Worm (Caenorhabditis elegans): ENCODE data around the gene dhhc-4.

DNA sequence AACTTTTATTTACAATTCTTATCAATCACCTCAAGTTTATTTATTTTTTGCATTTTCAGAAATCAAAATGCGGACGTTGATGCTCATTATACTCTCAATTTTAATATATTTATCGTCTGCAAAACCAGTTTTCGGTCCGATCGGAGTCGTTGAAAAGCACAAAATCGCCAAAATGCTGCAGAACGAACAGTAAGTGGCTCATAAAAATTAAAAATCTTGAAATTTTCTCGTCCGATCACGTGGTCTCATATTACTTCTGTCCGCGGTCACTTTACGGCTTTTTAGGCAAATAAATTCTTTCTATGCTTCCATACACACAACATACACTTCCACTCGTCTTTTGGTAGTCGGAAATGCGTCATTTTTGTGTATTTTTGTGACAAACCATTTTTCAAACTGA is 23.9 kb downstream of the dhhc-4 start, which contains the start of gene K11H3.5:
- TF ChIP-seq mep-1 (tag; optimal IDR thresholded peaks at IDR 0.05): no peak
- TF ChIP-seq gei-8 (GFP tag; optimal IDR thresholded peaks at IDR 0.05): no peak
- no peak for TF ChIP-seq nhr-48 (tag; optimal IDR thresholded peaks at IDR 0.05)
- peak; percentile 35 for TF ChIP-seq nhr-28 (tag; optimal IDR thresholded peaks at IDR 0.05)
